Worm (Caenorhabditis elegans): ENCODE results near the gene rpb-6.

DNA sequence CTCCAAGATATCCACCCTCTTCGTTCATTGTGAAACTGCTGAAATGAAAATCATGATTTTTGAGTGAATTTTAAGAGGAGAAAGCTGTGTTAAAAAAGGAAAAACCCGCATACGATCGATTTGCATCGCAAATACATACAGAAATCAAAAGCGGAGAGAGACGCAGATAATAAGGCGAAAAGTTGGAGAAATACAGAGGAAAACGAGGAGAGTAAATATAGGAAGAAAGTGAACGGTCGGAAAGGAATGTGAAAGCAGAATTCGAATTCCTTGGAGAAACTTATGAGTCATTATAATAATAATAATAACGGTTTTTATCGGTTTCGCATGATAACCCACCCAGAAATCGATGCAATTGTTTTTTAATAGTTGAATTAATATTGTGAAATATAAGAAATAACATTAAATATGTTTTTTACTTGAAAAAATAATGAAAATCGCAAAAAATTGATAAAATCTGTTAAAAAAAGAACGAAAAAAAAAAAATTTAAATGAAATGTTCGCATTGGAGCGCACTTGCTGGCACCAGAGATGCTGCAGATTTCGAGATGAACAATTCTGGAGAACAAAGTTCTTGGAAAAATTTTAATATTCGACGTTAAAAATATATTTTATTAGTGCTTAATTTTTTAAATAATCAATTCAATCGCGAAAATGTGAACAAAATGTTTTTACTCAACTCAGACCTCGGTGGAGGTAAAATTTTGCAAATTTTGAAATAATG, 28.2 kb downstream of the rpb-6 start, which contains the start of gene ccm-3:
- TF ChIP-seq ces-1 (GFP tag; optimal IDR thresholded peaks at IDR 0.05): no peak
- no peak for TF ChIP-seq nhr-237 (tag; optimal IDR thresholded peaks at IDR 0.05)
- no peak for TF ChIP-seq mdl-1 (tag; optimal IDR thresholded peaks at IDR 0.05)
- no peak for TF ChIP-seq lin-13 (GFP tag; optimal IDR thresholded peaks at IDR 0.05)
- TF ChIP-seq nhr-25 (tag; optimal IDR thresholded peaks at IDR 0.05; ENCODE audit: borderline replicate concordance, insufficient read depth): no peak
- TF ChIP-seq F37D6.2 (tag; optimal IDR thresholded peaks at IDR 0.05): no peak
- no peak for TF ChIP-seq ceh-44 (GFP tag; IDR thresholded peaks at IDR 0.05)
- no peak for TF ChIP-seq duxl-1 (tag; optimal IDR thresholded peaks at IDR 0.05; ENCODE audit: poor library complexity)
- no peak for TF ChIP-seq R02D3.7 (tag; optimal IDR thresholded peaks at IDR 0.05)
- no peak for TF ChIP-seq dve-1 (tag; optimal IDR thresholded peaks at IDR 0.05; ENCODE audit: insufficient read depth)
- no peak for TF ChIP-seq ama-1 (optimal IDR thresholded peaks at IDR 0.05)
- TF ChIP-seq F44E2.7 (GFP tag; IDR thresholded peaks at IDR 0.05): no peak
- no peak for TF ChIP-seq nhr-102 (tag; optimal IDR thresholded peaks at IDR 0.05)
